Fruit fly (Drosophila melanogaster) whole organism, embryonic: ENCODE measurements around the gene CG5810.
A peak's percentile ranks its signal among the peaks of the same experiment; 100 is the strongest.

Experiments
- B-H1 ChIP-seq: fragments of 200-800 bp; sonication (Bioruptor generic); IDR thresholded peaks from 3 replicates; pipeline ENCODE4 v1.3.6; 2022; ENCODE audit warnings: missing biosample characterization, missing genetic modification characterization
- CG10959 ChIP-seq: fragments of 200-800 bp; sonication (Bioruptor generic); IDR thresholded peaks from 2 replicates; pipeline ENCODE4 v1.3.6; 2022; ENCODE audit warnings: missing biosample characterization, missing genetic modification characterization
- CG10979 ChIP-seq: fragments of 200-800 bp; sonication (Bioruptor generic); optimal IDR thresholded peaks from 2 replicates; lab custom pipeline; 2018; ENCODE audit warnings: missing biosample characterization, mild to moderate bottlenecking, missing genetic modification characterization, moderate library complexity
- CG11398 ChIP-seq: fragments of 200-800 bp; sonication (Bioruptor generic); optimal IDR thresholded peaks from 2 replicates; lab custom pipeline; 2016; ENCODE audit warnings: missing biosample characterization, missing genetic modification characterization
- CG12104 ChIP-seq: fragments of 200-800 bp; sonication (Bioruptor generic); optimal IDR thresholded peaks from 3 replicates; lab custom pipeline; 2016; ENCODE audit warnings: missing biosample characterization, missing genetic modification characterization
- CG13894 ChIP-seq: fragments of 200-800 bp; sonication (Bioruptor generic); optimal IDR thresholded peaks from 3 replicates; lab custom pipeline; 2018; ENCODE audit warnings: missing biosample characterization, mild to moderate bottlenecking, missing genetic modification characterization, moderate library complexity
- CG15073 ChIP-seq: fragments of 200-800 bp; sonication (Bioruptor generic); optimal IDR thresholded peaks from 2 replicates; lab custom pipeline; 2016; ENCODE audit warnings: missing biosample characterization, missing genetic modification characterization
- CG15479 ChIP-seq: fragments of 200-800 bp; sonication (Bioruptor generic); optimal IDR thresholded peaks from 3 replicates; lab custom pipeline; 2019; ENCODE audit warnings: missing biosample characterization, mild to moderate bottlenecking, missing genetic modification characterization, moderate library complexity
- CG17186 ChIP-seq: fragments of 200-800 bp; sonication (Bioruptor generic); optimal IDR thresholded peaks from 3 replicates; lab custom pipeline; 2017; ENCODE audit warnings: missing biosample characterization, missing genetic modification reagents, missing genetic modification characterization
- CG17385 ChIP-seq: fragments of 200-800 bp; sonication (Bioruptor generic); optimal IDR thresholded peaks from 3 replicates; lab custom pipeline; 2018; ENCODE audit warnings: missing biosample characterization, mild to moderate bottlenecking, missing genetic modification characterization
- CG17612 ChIP-seq: fragments of 200-800 bp; sonication (Bioruptor generic); IDR thresholded peaks from 2 replicates; pipeline ENCODE4 v1.3.6; 2022; ENCODE audit warnings: missing biosample characterization, missing genetic modification characterization
- CG2712 ChIP-seq: fragments of 200-800 bp; optimal IDR thresholded peaks from 3 replicates; lab custom pipeline; 2019; ENCODE audit warnings: missing biosample characterization, mild to moderate bottlenecking, missing genetic modification characterization, moderate library complexity
- CG2875 ChIP-seq: fragments of 200-800 bp; sonication (Bioruptor generic); optimal IDR thresholded peaks from 2 replicates; lab custom pipeline; 2017; ENCODE audit warnings: missing biosample characterization, mild to moderate bottlenecking, missing genetic modification characterization, missing genetic modification reagents
- CG31224 ChIP-seq: fragments of 200-800 bp; sonication (Bioruptor generic); IDR thresholded peaks from 2 replicates; pipeline ENCODE4 v1.3.6; 2022; ENCODE audit warnings: missing biosample characterization, missing genetic modification characterization
- CG32532 ChIP-seq: fragments of 200-800 bp; sonication (Bioruptor generic); IDR thresholded peaks from 2 replicates; pipeline ENCODE4 v1.3.6; 2022; ENCODE audit warnings: missing biosample characterization, missing genetic modification characterization
- CG3281 ChIP-seq: fragments of 200-800 bp; sonication (Bioruptor generic); optimal IDR thresholded peaks from 3 replicates; lab custom pipeline; 2017; ENCODE audit warnings: missing biosample characterization, mild to moderate bottlenecking, missing genetic modification characterization
- CG33557 ChIP-seq: fragments of 200-800 bp; sonication (Bioruptor generic); optimal IDR thresholded peaks from 2 replicates; lab custom pipeline; 2019; ENCODE audit warnings: missing biosample characterization, mild to moderate bottlenecking, missing genetic modification characterization, moderate library complexity
- CG42726 ChIP-seq: fragments of 200-800 bp; sonication (Bioruptor generic); IDR thresholded peaks from 2 replicates; pipeline ENCODE4 v1.3.6; 2022; ENCODE audit warnings: missing biosample characterization, missing genetic modification characterization; ENCODE audit not compliant: partially characterized antibody
- CG4854 ChIP-seq: fragments of 200-800 bp; sonication (Bioruptor generic); optimal IDR thresholded peaks from 2 replicates; lab custom pipeline; 2016; ENCODE audit warnings: missing biosample characterization, missing genetic modification characterization, inconsistent platforms
- CG8359 ChIP-seq: fragments of 200-800 bp; sonication (Bioruptor generic); optimal IDR thresholded peaks from 2 replicates; lab custom pipeline; 2017; ENCODE audit warnings: missing biosample characterization, mild to moderate bottlenecking, missing genetic modification characterization, borderline replicate concordance
- CG9727 ChIP-seq: fragments of 200-800 bp; sonication (Bioruptor generic); optimal IDR thresholded peaks from 3 replicates; lab custom pipeline; 2017; ENCODE audit warnings: missing biosample characterization, mild to moderate bottlenecking, missing genetic modification characterization
- CG9932 ChIP-seq: fragments of 200-800 bp; sonication (Bioruptor generic); IDR thresholded peaks from 2 replicates; pipeline ENCODE4 v1.3.6; 2022; ENCODE audit warnings: missing biosample characterization, missing genetic modification characterization
- Dek ChIP-seq: fragments of 200-800 bp; sonication (Bioruptor generic); optimal IDR thresholded peaks from 3 replicates; lab custom pipeline; 2019; ENCODE audit warnings: missing biosample characterization, mild to moderate bottlenecking, missing genetic modification characterization, moderate library complexity
- Dll ChIP-seq: fragments of 200-800 bp; sonication (Bioruptor generic); IDR thresholded peaks from 4 replicates; pipeline ENCODE4 v1.3.6; 2022; ENCODE audit warnings: missing biosample characterization, missing genetic modification characterization; ENCODE audit not compliant: partially characterized antibody
- Fer2 ChIP-seq: fragments of 200-800 bp; sonication (Bioruptor generic); optimal IDR thresholded peaks from 2 replicates; lab custom pipeline; 2018; ENCODE audit warnings: missing biosample characterization, mild to moderate bottlenecking, missing genetic modification characterization, moderate library complexity
- Fer3 ChIP-seq: fragments of 200-800 bp; sonication (Bioruptor generic); optimal IDR thresholded peaks from 2 replicates; lab custom pipeline; 2018; ENCODE audit warnings: missing biosample characterization, mild to moderate bottlenecking, missing genetic modification characterization, moderate library complexity
- H15 ChIP-seq: fragments of 200-800 bp; sonication (Bioruptor generic); IDR thresholded peaks from 3 replicates; pipeline ENCODE4 v1.3.6; 2022; ENCODE audit warnings: missing biosample characterization, missing genetic modification characterization
- HLH4C ChIP-seq: fragments of 200-800 bp; sonication (Bioruptor generic); IDR thresholded peaks from 3 replicates; pipeline ENCODE4 v1.3.6; 2022; ENCODE audit warnings: missing biosample characterization, missing genetic modification characterization; ENCODE audit not compliant: partially characterized antibody
- HLHmδ ChIP-seq: fragments of 200-800 bp; sonication (Bioruptor generic); optimal IDR thresholded peaks from 2 replicates; lab custom pipeline; 2018; ENCODE audit warnings: missing biosample characterization, mild to moderate bottlenecking, missing genetic modification characterization, moderate library complexity
- Hsf ChIP-seq: fragments of 200-800 bp; sonication (Bioruptor generic); optimal IDR thresholded peaks from 3 replicates; lab custom pipeline; 2016; ENCODE audit warnings: missing biosample characterization, missing genetic modification characterization
- Lim3 ChIP-seq: fragments of 200-800 bp; sonication (Bioruptor generic); IDR thresholded peaks from 2 replicates; pipeline ENCODE4 v1.3.6; 2022; ENCODE audit warnings: missing biosample characterization, missing genetic modification characterization
- NK7.1 ChIP-seq: fragments of 200-800 bp; sonication (Bioruptor generic); optimal IDR thresholded peaks from 3 replicates; lab custom pipeline; 2016; ENCODE audit warnings: missing biosample characterization, missing genetic modification characterization
- Neu2 ChIP-seq: fragments of 200-800 bp; sonication (Bioruptor generic); optimal IDR thresholded peaks from 3 replicates; lab custom pipeline; 2016; ENCODE audit warnings: missing biosample characterization, missing genetic modification characterization, borderline replicate concordance
- Pdp1 ChIP-seq, 2 experiments: fragments of 200-800 bp; sonication (Bioruptor generic); optimal IDR thresholded peaks; 3 replicates each; lab custom pipeline; 2016; ENCODE audit warnings: missing biosample characterization in 2 of 2, missing genetic modification characterization in 2 of 2, mild to moderate bottlenecking in 1 of 2, moderate library complexity in 1 of 2
- Sox102F ChIP-seq: fragments of 200-800 bp; sonication (Bioruptor generic); optimal IDR thresholded peaks from 2 replicates; lab custom pipeline; 2018; ENCODE audit warnings: missing biosample characterization, mild to moderate bottlenecking, missing genetic modification characterization, moderate library complexity
- Ssrp ChIP-seq: fragments of 200-800 bp; sonication (Bioruptor generic); optimal IDR thresholded peaks from 2 replicates; lab custom pipeline; 2018; ENCODE audit warnings: missing biosample characterization, mild to moderate bottlenecking, missing genetic modification characterization, moderate library complexity
- Xbp1 ChIP-seq: fragments of 200-800 bp; sonication (Bioruptor generic); optimal IDR thresholded peaks from 3 replicates; lab custom pipeline; 2016; ENCODE audit warnings: missing biosample characterization, mild to moderate bottlenecking, missing genetic modification characterization
- cas ChIP-seq: fragments of 200-800 bp; sonication (Bioruptor generic); IDR thresholded peaks from 2 replicates; pipeline ENCODE4 v1.3.6; 2022; ENCODE audit warnings: missing biosample characterization, missing genetic modification characterization
- dysf ChIP-seq: fragments of 200-800 bp; sonication (Bioruptor generic); IDR thresholded peaks from 3 replicates; pipeline ENCODE4 v1.3.6; 2022; ENCODE audit warnings: missing biosample characterization, missing genetic modification characterization
- gcm ChIP-seq: fragments of 200-800 bp; sonication (Bioruptor generic); optimal IDR thresholded peaks from 2 replicates; lab custom pipeline; 2019; ENCODE audit warnings: missing biosample characterization, mild to moderate bottlenecking, missing genetic modification characterization, moderate library complexity
- grn ChIP-seq: fragments of 200-800 bp; sonication (Bioruptor generic); optimal IDR thresholded peaks from 3 replicates; lab custom pipeline; 2017; ENCODE audit warnings: missing biosample characterization, missing genetic modification characterization
- hbn ChIP-seq: fragments of 200-800 bp; sonication (Bioruptor generic); IDR thresholded peaks from 2 replicates; pipeline ENCODE4 v1.3.6; 2022; ENCODE audit warnings: missing biosample characterization, missing genetic modification characterization; ENCODE audit not compliant: partially characterized antibody
- mld ChIP-seq: fragments of 200-800 bp; sonication (Bioruptor generic); IDR thresholded peaks from 3 replicates; pipeline ENCODE4 v1.3.6; 2022; ENCODE audit warnings: missing biosample characterization, missing genetic modification characterization; ENCODE audit not compliant: partially characterized antibody
- prd ChIP-seq, 3 experiments: fragments of >200 bp in 2 of 3; fragments of 200-800 bp in 1 of 3; sonication (Bioruptor generic) in 1 of 3; optimal IDR thresholded peaks in 2 of 3; IDR thresholded peaks in 1 of 3; 2 replicates in 2 of 3; 3 replicates in 1 of 3; pipeline versions ENCODE4 v1.3.6 to Lab custom; 2017 to 2022; ENCODE audit warnings: missing biosample characterization in 1 of 3, missing genetic modification characterization in 1 of 3
- pum ChIP-seq: fragments of 200-800 bp; sonication (Bioruptor generic); optimal IDR thresholded peaks from 2 replicates; lab custom pipeline; 2016; ENCODE audit warnings: missing biosample characterization, missing genetic modification characterization
- ranshi ChIP-seq: fragments of 200-800 bp; sonication (Bioruptor generic); IDR thresholded peaks from 2 replicates; pipeline ENCODE4 v1.3.6; 2022; ENCODE audit warnings: missing biosample characterization, missing genetic modification characterization
- sug ChIP-seq: fragments of 200-800 bp; optimal IDR thresholded peaks from 2 replicates; lab custom pipeline; 2019; ENCODE audit warnings: missing biosample characterization, mild to moderate bottlenecking, missing genetic modification characterization, moderate library complexity
- vnd ChIP-seq: fragments of 200-800 bp; sonication (Bioruptor generic); IDR thresholded peaks from 3 replicates; pipeline ENCODE4 v1.3.6; 2022; ENCODE audit warnings: missing biosample characterization, missing genetic modification characterization; ENCODE audit not compliant: partially characterized antibody
- zen2 ChIP-seq: fragments of 200-800 bp; sonication (Bioruptor generic); IDR thresholded peaks from 3 replicates; pipeline ENCODE4 v1.3.6; 2022; ENCODE audit warnings: missing biosample characterization, missing genetic modification characterization; ENCODE audit not compliant: partially characterized antibody

Gene CG5810

DNA sequence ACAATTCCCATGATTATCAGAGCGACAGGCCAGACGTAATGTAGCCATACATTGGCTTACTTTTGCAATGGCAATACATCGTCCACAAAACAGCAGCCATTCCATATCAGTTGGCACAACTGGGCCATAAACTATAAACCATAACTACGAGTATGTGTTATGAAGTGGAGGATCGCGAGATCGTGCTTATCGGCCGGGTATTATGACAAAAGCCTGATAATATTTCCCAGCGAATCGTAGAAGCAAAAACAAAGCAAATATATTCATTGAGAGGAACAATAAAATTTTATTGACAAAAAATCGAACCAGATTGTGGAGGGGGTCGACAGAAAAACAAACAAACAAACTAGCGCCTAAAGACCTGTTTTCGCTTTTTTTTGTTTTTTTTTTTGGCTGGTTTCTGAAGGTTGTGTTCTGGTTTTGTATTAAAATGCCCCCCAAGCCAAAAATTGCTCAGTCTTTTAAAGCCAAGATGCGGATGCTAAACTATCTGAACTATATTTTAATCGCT lies at the start of gene CG5810 (continued):
- TF ChIP-seq Neu2 (GFP tag; lab: Kevin White, UChicago) (no peak), CG31224 (GFP tag; lab: Robert Waterston, UW) (no peak), NK7.1 (GFP tag; lab: Kevin White, UChicago) (no peak), vnd (GFP tag; lab: Robert Waterston, UW) (no peak), CG42726 (GFP tag; lab: Robert Waterston, UW) (no peak), HLH4C (GFP tag; lab: Robert Waterston, UW) (no peak), Ssrp (tag; lab: Kevin White, UChicago) (no peak), gcm (no peak), Lim3 (GFP tag; lab: Robert Waterston, UW) (no peak), Sox102F (GFP tag; lab: Kevin White, UChicago) (no peak), Xbp1 (GFP tag; lab: Kevin White, UChicago) (no peak), CG3281 (GFP tag; lab: Kevin White, UChicago) (peak; percentile 39), CG17186 (GFP tag; lab: Kevin White, UChicago) (no peak), CG17385 (GFP tag; lab: Kevin White, UChicago) (peak; percentile 58), dysf (GFP tag; lab: Robert Waterston, UW) (no peak), CG11398 (GFP tag; lab: Kevin White, UChicago) (no peak), CG32532 (GFP tag; lab: Robert Waterston, UW) (no peak), CG10959 (no peak), H15 (GFP tag; lab: Robert Waterston, UW) (no peak), Fer3 (no peak), hbn (no peak), CG15073 (no peak), CG9727 (no peak), CG10979 (tag; lab: Kevin White, UChicago) (no peak), CG13894 (tag; lab: Kevin White, UChicago) (peak; percentile 91), CG15479 (GFP tag; lab: Kevin White, UChicago) (no peak), CG4854 (GFP tag; lab: Kevin White, UChicago) (no peak), Fer2 (tag; lab: Kevin White, UChicago) (no peak), CG2875 (no peak), CG8359 (GFP tag; lab: Kevin White, UChicago) (no peak), CG9932 (GFP tag; lab: Robert Waterston, UW) (no peak), CG17612 (GFP tag; lab: Robert Waterston, UW) (no peak), Dll (GFP tag; lab: Robert Waterston, UW) (no peak), grn (GFP tag; lab: Kevin White, UChicago) (peak; percentile 58), HLHmδ (GFP tag; lab: Kevin White, UChicago) (no peak), mld (GFP tag; lab: Robert Waterston, UW) (no peak), prd (optimal IDR thresholded peaks at IDR 0.05; lab: Kevin White, UChicago) (no peak), prd (GFP tag; IDR thresholded peaks at IDR 0.05; lab: Robert Waterston, UW) (no peak), pum (GFP tag; lab: Kevin White, UChicago) (no peak), zen2 (GFP tag; lab: Robert Waterston, UW) (no peak), B-H1 (no peak), sug (tag; lab: Kevin White, UChicago) (peak; percentile 96), Pdp1 (GFP tag; optimal IDR thresholded peaks at IDR 0.05; lab: Kevin White, UChicago) (peak in 1 of 2 experiments; percentile 66), Hsf (GFP tag; lab: Kevin White, UChicago) (no peak), Dek (tag; lab: Kevin White, UChicago) (no peak), CG33557 (GFP tag; lab: Kevin White, UChicago) (no peak), ranshi (GFP tag; lab: Robert Waterston, UW) (no peak), CG12104 (GFP tag; lab: Kevin White, UChicago) (no peak), cas (GFP tag; lab: Robert Waterston, UW) (no peak), CG2712 (tag; lab: Kevin White, UChicago) (no peak)
